Worm (Caenorhabditis elegans): Measurements from ENCODE around the gene btb-2.

btb-2 gene

ce11 chrII:6448656-6449055, 46.9 kb downstream of the btb-2 start:
- TF ChIP-seq fos-1 (tag; optimal IDR thresholded peaks at IDR 0.05) (peak; percentile 59), crh-2 (tag; optimal IDR thresholded peaks at IDR 0.05) (peak; percentile 27), ztf-1 (GFP tag; conservative IDR thresholded peaks at IDR 0.05) (no peak), nhr-237 (tag; optimal IDR thresholded peaks at IDR 0.05) (no peak), nhr-25 (tag; optimal IDR thresholded peaks at IDR 0.05) (peak; percentile 47)

ce11 chrII:6449656-6450055, 47.9 kb downstream of the btb-2 start, which contains the start of gene nhr-22:
Gene nhr-22, minus strand, starts transcription at chrII:6449792.
- TF ChIP-seq fos-1 (tag; optimal IDR thresholded peaks at IDR 0.05) (peak; percentile 62), elt-3 (tag; optimal IDR thresholded peaks at IDR 0.05) (no peak), blmp-1 (tag; optimal IDR thresholded peaks at IDR 0.05; ENCODE audit: insufficient read depth) (peak; percentile 24), lsy-2 (tag; optimal IDR thresholded peaks at IDR 0.05) (no peak)

Measured in whole organism, L2 larva.